Worm (Caenorhabditis elegans) whole organism, early embryonic: ENCODE results near the gene C16C8.12.

ENCODE experiments used
- ama-1 ChIP-seq: fragments of 150-350 bp; optimal IDR thresholded peaks from 2 replicates; lab custom pipeline; 2014
- ets-7 ChIP-seq: sonication (generic microtip); optimal IDR thresholded peaks from 2 replicates; lab custom pipeline; 2016; ENCODE audit warnings: missing genotype, missing genetic modification characterization, missing compliant biosample characterization

ce11 chrII:3470549-3470948 lies 18.0 kb downstream of the C16C8.12 start, which contains the start of gene Y49F6B.20:
- TF ChIP-seq ets-7 (tag; lab: Kevin White, UChicago) (no peak), ama-1 (lab: Kevin White, UChicago) (no peak)
